Fruit fly (Drosophila melanogaster): Measurements from ENCODE around the gene GABA-B-R1.

Gene GABA-B-R1

DNA sequence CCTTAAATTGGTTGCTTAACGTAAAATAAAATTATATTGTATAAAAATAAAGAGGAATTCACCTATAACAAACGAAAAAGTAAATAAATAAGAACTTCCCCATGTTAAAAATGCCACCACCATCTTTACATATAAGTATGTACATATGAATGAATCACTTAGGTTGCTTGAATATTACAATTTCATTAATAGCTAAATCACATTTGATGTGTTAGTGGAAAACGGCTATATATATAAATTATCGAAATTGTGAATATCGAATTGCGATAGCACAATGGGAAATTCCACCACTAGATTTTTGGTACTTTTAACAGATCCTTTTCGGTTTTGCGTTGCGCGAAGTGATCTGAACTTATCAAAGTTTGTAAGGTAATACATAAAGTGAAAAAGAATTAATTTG is 45.2 kb downstream of the GABA-B-R1 start, which contains the start of the genes solo and vas (continued):
- TF ChIP-seq CG13424 (tag; optimal IDR thresholded peaks at IDR 0.05), result peak; percentile 66
- peak; percentile 15 for TF ChIP-seq Dp (GFP tag; optimal IDR thresholded peaks at IDR 0.05)
- TF ChIP-seq dmrt99B (tag; optimal IDR thresholded peaks at IDR 0.05), result peak; percentile 52
- peak; percentile 49 for TF ChIP-seq CG15479 (GFP tag; optimal IDR thresholded peaks at IDR 0.05)
- TF ChIP-seq Abd-B (GFP tag; optimal IDR thresholded peaks at IDR 0.05), result peak; percentile 70
- 0 out of 2 replicates have a peak, but pooled peaks have one; percentile 43 for TF ChIP-seq CG17328 (GFP tag; IDR thresholded peaks at IDR 0.05)
- TF ChIP-seq H2.0 (GFP tag; IDR thresholded peaks at IDR 0.05), result peak; percentile 50
- peak; percentile 88 for TF ChIP-seq sens (GFP tag)
- TF ChIP-seq CG9932 (GFP tag; IDR thresholded peaks at IDR 0.05), result peak; percentile 72
- TF ChIP-seq Camta (GFP tag; optimal IDR thresholded peaks at IDR 0.05), result no peak
- TF ChIP-seq crol (GFP tag; IDR thresholded peaks at IDR 0.05), result no peak
- peak; percentile 19 for TF ChIP-seq scrt (GFP tag; optimal IDR thresholded peaks at IDR 0.05)
- peak; percentile 47; the same call in 2 of the 3 replicates for TF ChIP-seq dysf (GFP tag; IDR thresholded peaks at IDR 0.05)
- TF ChIP-seq yki (optimal IDR thresholded peaks at IDR 0.05), result no peak
- peak; percentile 46 for TF ChIP-seq D19A (tag; optimal IDR thresholded peaks at IDR 0.05)
- TF ChIP-seq sim (GFP tag; IDR thresholded peaks at IDR 0.05), result no peak
- peak; percentile 63 for TF ChIP-seq Sox102F (GFP tag; optimal IDR thresholded peaks at IDR 0.05)
- no peak for TF ChIP-seq HmgD (GFP tag; optimal IDR thresholded peaks at IDR 0.05)
- TF ChIP-seq CG18599 (GFP tag; optimal IDR thresholded peaks at IDR 0.05), result peak; percentile 31
- peak; percentile 5 for TF ChIP-seq Fer1 (GFP tag; optimal IDR thresholded peaks at IDR 0.05)
- peak; percentile 60; the same call in 1 of the 2 replicates for TF ChIP-seq CG14014 (GFP tag; IDR thresholded peaks at IDR 0.05)
- TF ChIP-seq Pdp1 (GFP tag; optimal IDR thresholded peaks at IDR 0.05), result peak in 1 of 2 experiments; percentile 9
- peak; percentile 14 for TF ChIP-seq CG4328 (GFP tag; optimal IDR thresholded peaks at IDR 0.05)
- TF ChIP-seq dmrt11E (tag; optimal IDR thresholded peaks at IDR 0.05), result peak; percentile 60
- no peak for TF ChIP-seq Max (GFP tag; optimal IDR thresholded peaks at IDR 0.05)
- peak; percentile 39 for TF ChIP-seq fd96Cb (tag; optimal IDR thresholded peaks at IDR 0.05)
- TF ChIP-seq sna (GFP tag; IDR thresholded peaks at IDR 0.05; ENCODE audit: partially characterized antibody), result peak; percentile 48; the same call in 1 of the 2 replicates
- TF ChIP-seq CG1529 (GFP tag; optimal IDR thresholded peaks at IDR 0.05), result no peak
- TF ChIP-seq phol (tag; optimal IDR thresholded peaks at IDR 0.05), result peak; percentile 73
- TF ChIP-seq CG15514 (GFP tag; optimal IDR thresholded peaks at IDR 0.05), result peak; percentile 37
- peak; percentile 66 for TF ChIP-seq Sry-β (GFP tag; optimal IDR thresholded peaks at IDR 0.05)
- peak; percentile 32; the same call in 1 of the 2 replicates for TF ChIP-seq amos (GFP tag; IDR thresholded peaks at IDR 0.05; ENCODE audit: partially characterized antibody)
- peak; percentile 38 for TF ChIP-seq gcm (GFP tag; optimal IDR thresholded peaks at IDR 0.05)
- peak; percentile 70 for TF ChIP-seq CG11504 (tag; optimal IDR thresholded peaks at IDR 0.05)
- peak; percentile 14; the same call in 1 of the 2 replicates for TF ChIP-seq bbx (GFP tag; IDR thresholded peaks at IDR 0.05; ENCODE audit: partially characterized antibody)
- TF ChIP-seq HHEX (GFP tag; optimal IDR thresholded peaks at IDR 0.05), result no peak
- TF ChIP-seq CG9437 (GFP tag; optimal IDR thresholded peaks at IDR 0.05), result peak; percentile 20
- TF ChIP-seq lola (GFP tag; optimal IDR thresholded peaks at IDR 0.05), result peak in 2 of 3 experiments; percentile 58 to 90
- TF ChIP-seq Bdp1 (GFP tag; optimal IDR thresholded peaks at IDR 0.05), result no peak
- TF ChIP-seq stc (GFP tag; IDR thresholded peaks at IDR 0.05), result peak; percentile 37; the same call in 1 of the 2 replicates
- peak; percentile 45 for TF ChIP-seq CG15696 (tag; optimal IDR thresholded peaks at IDR 0.05)
- peak; percentile 45 for TF ChIP-seq CG18476 (GFP tag; optimal IDR thresholded peaks at IDR 0.05)
- TF ChIP-seq Dbx (GFP tag; IDR thresholded peaks at IDR 0.05), result peak; percentile 65; the same call in 2 of the 3 replicates
- TF ChIP-seq caup (GFP tag; optimal IDR thresholded peaks at IDR 0.05; ENCODE audit: severe bottlenecking), result peak; percentile 31
- peak; percentile 40 for TF ChIP-seq CG10654 (GFP tag; optimal IDR thresholded peaks at IDR 0.05)
- peak; percentile 67 for TF ChIP-seq CG2678 (tag; optimal IDR thresholded peaks at IDR 0.05)
- TF ChIP-seq CG1603 (tag; optimal IDR thresholded peaks at IDR 0.05), result peak; percentile 59
- TF ChIP-seq Sox100B (GFP tag; optimal IDR thresholded peaks at IDR 0.05), result peak; percentile 39
- no peak; the same call in 1 of the 2 replicates for TF ChIP-seq ttk (GFP tag; IDR thresholded peaks at IDR 0.05)
